Worm (Caenorhabditis elegans) whole organism, mixed stage, embryonic: ENCODE measurements around the gene smoc-1.

Experiments
- nhr-12 ChIP-seq: fragments of 150-350 bp; optimal IDR thresholded peaks from 2 replicates; lab custom pipeline; 2014; ENCODE audit warnings: missing biosample characterization, missing genetic modification characterization
- nhr-237 ChIP-seq: fragments of 150-350 bp; optimal IDR thresholded peaks from 2 replicates; lab custom pipeline; 2014; ENCODE audit warnings: missing biosample characterization, missing genetic modification characterization
- nhr-76 ChIP-seq: sonication (generic microtip); optimal IDR thresholded peaks from 2 replicates; lab custom pipeline; 2017; ENCODE audit warnings: missing biosample characterization, missing genetic modification characterization
- ztf-11 ChIP-seq: fragments of 150-350 bp; optimal IDR thresholded peaks from 2 replicates; lab custom pipeline; 2014; ENCODE audit warnings: missing biosample characterization, missing genetic modification characterization

ce11 chrV:11764373-11764954, 7.0 kb downstream of the smoc-1 start, which contains the start of the genes F55A11.1 and syx-5:
- TF ChIP-seq nhr-12 (tag; lab: Kevin White, UChicago) (no peak), ztf-11 (tag; lab: Kevin White, UChicago) (peak; percentile 44), nhr-237 (tag; lab: Kevin White, UChicago) (peak; percentile 55), nhr-76 (tag; lab: Kevin White, UChicago) (no peak)
